Worm (Caenorhabditis elegans): ENCODE data around the gene dlc-1.
A peak's percentile ranks its signal among the peaks of the same experiment; 100 is the strongest.

dlc-1 gene

ce11 chrIII:6464113-6464571, 563 bp upstream of the dlc-1 start:
- TF ChIP-seq isw-1 (GFP tag; IDR thresholded peaks at IDR 0.05): peak; percentile 74
- TF ChIP-seq F16B12.6 (tag; optimal IDR thresholded peaks at IDR 0.05): peak; percentile 63
- peak; percentile 50 for TF ChIP-seq nhr-77 (tag; optimal IDR thresholded peaks at IDR 0.05)
- peak; percentile 93 for TF ChIP-seq snu-23 (GFP tag; optimal IDR thresholded peaks at IDR 0.05)
- TF ChIP-seq elt-2 (tag; optimal IDR thresholded peaks at IDR 0.05): peak; percentile 96
- TF ChIP-seq efl-1 (optimal IDR thresholded peaks at IDR 0.05): peak; percentile 61 to 83
- TF ChIP-seq efl-1 (GFP tag; optimal IDR thresholded peaks at IDR 0.05 in 1 of 2): peak; percentile 80 to 98
- TF ChIP-seq nhr-47 (tag; optimal IDR thresholded peaks at IDR 0.05): peak; percentile 90
- peak; percentile 11 for TF ChIP-seq C04F5.9 (tag; optimal IDR thresholded peaks at IDR 0.05)
- no peak for TF ChIP-seq unc-30 (tag; optimal IDR thresholded peaks at IDR 0.05)
- no peak for TF ChIP-seq lin-39 (tag; optimal IDR thresholded peaks at IDR 0.05)
- no peak for TF ChIP-seq nhr-28 (tag; optimal IDR thresholded peaks at IDR 0.05)
- no peak for TF ChIP-seq ceh-90 (tag; optimal IDR thresholded peaks at IDR 0.05)
- TF ChIP-seq egl-13 (tag; optimal IDR thresholded peaks at IDR 0.05): peak; percentile 66
- no peak for TF ChIP-seq egl-27 (tag; optimal IDR thresholded peaks at IDR 0.05)
- peak; percentile 84 for TF ChIP-seq nhr-90 (tag; optimal IDR thresholded peaks at IDR 0.05; ENCODE audit: poor library complexity)
- TF ChIP-seq tbx-2 (tag; optimal IDR thresholded peaks at IDR 0.05): peak; percentile 88
- TF ChIP-seq nhr-71 (tag; optimal IDR thresholded peaks at IDR 0.05): peak; percentile 94
- no peak for TF ChIP-seq nhr-12 (tag; optimal IDR thresholded peaks at IDR 0.05)
- peak; percentile 90 for TF ChIP-seq nhr-20 (tag; optimal IDR thresholded peaks at IDR 0.05)
- TF ChIP-seq nhr-76 (tag; optimal IDR thresholded peaks at IDR 0.05): no peak
- TF ChIP-seq lsy-2 (tag; optimal IDR thresholded peaks at IDR 0.05): peak; percentile 80 to 84
- TF ChIP-seq sup-37 (GFP tag; optimal IDR thresholded peaks at IDR 0.05): peak; percentile 84
- TF ChIP-seq ceh-63 (GFP tag; optimal IDR thresholded peaks at IDR 0.05): no peak
- TF ChIP-seq vab-15 (tag; optimal IDR thresholded peaks at IDR 0.05): no peak
- TF ChIP-seq nhr-11 (tag; optimal IDR thresholded peaks at IDR 0.05): no peak
- peak; percentile 11 for TF ChIP-seq C34B4.2 (tag; optimal IDR thresholded peaks at IDR 0.05)
- TF ChIP-seq nhr-84 (tag; optimal IDR thresholded peaks at IDR 0.05): no peak
- TF ChIP-seq jun-1 (tag; optimal IDR thresholded peaks at IDR 0.05): peak; percentile 89
- peak; percentile 73 for TF ChIP-seq mef-2 (tag; optimal IDR thresholded peaks at IDR 0.05)
- peak; percentile 91 for TF ChIP-seq nhr-19 (GFP tag; conservative IDR thresholded peaks at IDR 0.05)
- TF ChIP-seq hpl-2 (GFP tag; optimal IDR thresholded peaks at IDR 0.05): no peak
- no peak for TF ChIP-seq ets-5 (GFP tag; IDR thresholded peaks at IDR 0.05)
- peak; percentile 68 for TF ChIP-seq unc-130 (tag; optimal IDR thresholded peaks at IDR 0.05)
- no peak for TF ChIP-seq hlh-17 (GFP tag; optimal IDR thresholded peaks at IDR 0.05; ENCODE audit: borderline replicate concordance)
- TF ChIP-seq pax-3 (tag; optimal IDR thresholded peaks at IDR 0.05): peak; percentile 69
- peak; percentile 88 for TF ChIP-seq fkh-8 (tag; optimal IDR thresholded peaks at IDR 0.05)
- peak; percentile 55 for TF ChIP-seq zip-4 (GFP tag; optimal IDR thresholded peaks at IDR 0.05)
- TF ChIP-seq lin-14 (GFP tag; optimal IDR thresholded peaks at IDR 0.05): peak; percentile 95
- TF ChIP-seq mab-9 (GFP tag; IDR thresholded peaks at IDR 0.05): peak; percentile 71
- TF ChIP-seq ama-1 (optimal IDR thresholded peaks at IDR 0.05): no peak
- TF ChIP-seq sptf-1 (tag; optimal IDR thresholded peaks at IDR 0.05): no peak
- TF ChIP-seq grh-1 (GFP tag; IDR thresholded peaks at IDR 0.05): peak; percentile 58
- TF ChIP-seq Y116A8C.19 (tag; optimal IDR thresholded peaks at IDR 0.05; ENCODE audit: borderline replicate concordance): no peak
- TF ChIP-seq nhr-85 (tag): peak; percentile 87
- TF ChIP-seq unc-62 (GFP tag; optimal IDR thresholded peaks at IDR 0.05): no peak
- TF ChIP-seq lin-13 (GFP tag; optimal IDR thresholded peaks at IDR 0.05): peak; percentile 85
- peak; percentile 57 for TF ChIP-seq mep-1 (tag; optimal IDR thresholded peaks at IDR 0.05)
- peak; percentile 82 for TF ChIP-seq blmp-1 (tag; optimal IDR thresholded peaks at IDR 0.05)
- TF ChIP-seq aly-2 (tag; optimal IDR thresholded peaks at IDR 0.05): no peak
- no peak for TF ChIP-seq pag-3 (tag; optimal IDR thresholded peaks at IDR 0.05; ENCODE audit: borderline replicate concordance, insufficient read depth)
- TF ChIP-seq lin-35 (GFP tag; optimal IDR thresholded peaks at IDR 0.05): peak; percentile 79 to 83
- TF ChIP-seq dpl-1 (GFP tag; optimal IDR thresholded peaks at IDR 0.05): peak; percentile 78 to 83 (median 78)

Data from whole organism, L1 larva.